Fruit fly (Drosophila melanogaster): ENCODE measurements around the gene Gat.
A peak's percentile ranks its signal among the peaks of the same experiment; 100 is the strongest.

DNA sequence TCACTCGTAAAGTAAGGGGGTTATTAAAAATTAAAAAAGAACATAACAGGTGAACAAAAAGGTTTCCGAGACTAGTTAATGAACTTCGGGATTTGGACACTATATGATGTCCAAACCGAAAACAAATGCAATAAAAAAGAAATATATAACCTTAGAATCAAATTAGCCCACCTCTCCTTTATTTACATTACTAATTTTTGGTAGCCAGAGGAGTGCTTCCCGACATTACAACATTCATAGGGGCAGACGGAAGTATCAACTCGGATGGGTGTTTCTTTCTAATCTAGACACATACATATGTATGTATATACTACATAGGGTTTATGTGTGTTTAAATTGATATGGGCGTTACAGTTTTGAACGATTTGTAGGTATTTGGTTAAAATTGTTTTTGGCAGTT, 32.6 kb downstream of the Gat start:
- TF ChIP-seq CG11696 (GFP tag; IDR thresholded peaks at IDR 0.05) = no peak
- TF ChIP-seq cg (GFP tag; optimal IDR thresholded peaks at IDR 0.05) = no peak
- peak; percentile 26 for TF ChIP-seq CG12769 (tag; optimal IDR thresholded peaks at IDR 0.05)
- TF ChIP-seq CG4282 (GFP tag; optimal IDR thresholded peaks at IDR 0.05) = no peak
- no peak for TF ChIP-seq vvl (GFP tag; IDR thresholded peaks at IDR 0.05)
- no peak for TF ChIP-seq Sin3A (optimal IDR thresholded peaks at IDR 0.05)

Measured in whole organism, embryonic.